Worm (Caenorhabditis elegans) whole organism, early embryonic: ENCODE data around the gene rev-3.

Source experiments
- B0310.2 ChIP-seq: sonication (generic microtip); optimal IDR thresholded peaks from 2 replicates; lab custom pipeline; 2016; ENCODE audit warnings: mild to moderate bottlenecking, missing genetic modification characterization, missing compliant biosample characterization
- F13C5.2 ChIP-seq: sonication (generic microtip); optimal IDR thresholded peaks from 2 replicates; lab custom pipeline; 2017; ENCODE audit warnings: mild to moderate bottlenecking, missing genetic modification characterization, inconsistent platforms, missing compliant biosample characterization
- aly-1 ChIP-seq: sonication (generic microtip); optimal IDR thresholded peaks from 2 replicates; lab custom pipeline; 2016; ENCODE audit warnings: missing genetic modification characterization, missing compliant biosample characterization
- ama-1 ChIP-seq: fragments of 150-350 bp; optimal IDR thresholded peaks from 2 replicates; lab custom pipeline; 2014
- ceh-13 ChIP-seq: fragments of 200-800 bp; sonication (Bioruptor generic); optimal IDR thresholded peaks from 2 replicates; lab custom pipeline; 2018; ENCODE audit warnings: mild to moderate bottlenecking, missing genetic modification characterization, missing compliant biosample characterization
- ets-7 ChIP-seq: sonication (generic microtip); optimal IDR thresholded peaks from 2 replicates; lab custom pipeline; 2016; ENCODE audit warnings: missing genotype, missing genetic modification characterization, missing compliant biosample characterization
- flt-1 ChIP-seq: fragments of 200-800 bp; sonication (Bioruptor generic); IDR thresholded peaks from 2 replicates; pipeline ENCODE4 v1.3.6; 2022; ENCODE audit warnings: missing genetic modification characterization, missing compliant biosample characterization
- hnd-1 ChIP-seq: sonication (generic microtip); optimal IDR thresholded peaks from 2 replicates; lab custom pipeline; 2016; ENCODE audit warnings: missing genetic modification characterization, missing compliant biosample characterization
- pes-1 ChIP-seq: fragments of 200-800 bp; sonication (Bioruptor generic); IDR thresholded peaks from 2 replicates; pipeline ENCODE4 v1.3.6; 2022; ENCODE audit warnings: missing genetic modification reagents, missing genetic modification characterization, missing compliant biosample characterization
- tra-4 ChIP-seq: sonication (generic microtip); optimal IDR thresholded peaks from 2 replicates; lab custom pipeline; 2017; ENCODE audit warnings: missing genetic modification characterization, missing compliant biosample characterization

- TF ChIP-seq flt-1 (GFP tag; lab: Robert Waterston, UW) (no peak), ama-1 (no peak), ceh-13 (GFP tag; lab: Kevin White, UChicago) (no peak), tra-4 (tag; lab: Kevin White, UChicago) (no peak), hnd-1 (tag; lab: Kevin White, UChicago) (no peak), B0310.2 (tag; lab: Kevin White, UChicago) (no peak), aly-1 (tag; lab: Kevin White, UChicago) (no peak), pes-1 (GFP tag; lab: Robert Waterston, UW) (no peak), F13C5.2 (tag; lab: Kevin White, UChicago) (no peak), ets-7 (tag; lab: Kevin White, UChicago) (no peak)
These were observed 29.7 kb downstream of the rev-3 start for ce11 chrIII:5760721-5761120.
